Fruit fly (Drosophila melanogaster) whole organism: ENCODE results near the gene PIP82.

Experiments
- CG8478 ChIP-seq: fragments of >200 bp; optimal IDR thresholded peaks from 2 replicates; lab custom pipeline; 2018; ENCODE audit warnings: inconsistent platforms
- pan ChIP-seq: fragments of >200 bp; optimal IDR thresholded peaks from 2 replicates; lab custom pipeline; 2017
- usp ChIP-seq: fragments of >200 bp; optimal IDR thresholded peaks from 2 replicates; lab custom pipeline; 2017; ENCODE audit warnings: missing biosample characterization, missing genetic modification characterization, mixed read lengths

- TF ChIP-seq pan (lab: Kevin White, UChicago): no peak
- TF ChIP-seq usp (GFP tag; lab: Kevin White, UChicago): no peak
- no peak for TF ChIP-seq CG8478
Observed at dm6 chrX:8505023-8505604, 24.4 kb downstream of the PIP82 start.
